Fruit fly (Drosophila melanogaster) whole organism, embryonic: ENCODE measurements around the gene CG2278.
A peak's percentile ranks its signal among the peaks of the same experiment; 100 is the strongest.

ENCODE experiments used
- ATbp ChIP-seq: fragments of 200-800 bp; sonication (Bioruptor generic); optimal IDR thresholded peaks from 2 replicates; lab custom pipeline; 2017; ENCODE audit warnings: missing biosample characterization, mild to moderate bottlenecking, missing genetic modification characterization, missing genetic modification reagents
- CG1024 ChIP-seq: fragments of 200-800 bp; sonication (Bioruptor generic); IDR thresholded peaks from 2 replicates; pipeline ENCODE4 v1.3.6; 2022; ENCODE audit warnings: missing biosample characterization, missing genetic modification characterization
- CG10267 ChIP-seq: fragments of 200-800 bp; sonication (Bioruptor generic); optimal IDR thresholded peaks from 2 replicates; lab custom pipeline; 2018; ENCODE audit warnings: missing biosample characterization, mild to moderate bottlenecking, missing genetic modification characterization, moderate library complexity
- CG10462 ChIP-seq: fragments of 200-800 bp; sonication (Bioruptor generic); optimal IDR thresholded peaks from 2 replicates; lab custom pipeline; 2016; ENCODE audit warnings: missing biosample characterization, missing genetic modification characterization
- CG11247 ChIP-seq: fragments of 200-800 bp; sonication (Bioruptor generic); IDR thresholded peaks from 2 replicates; pipeline ENCODE4 v1.3.6; 2022; ENCODE audit warnings: missing biosample characterization, missing genetic modification characterization
- CG11560 ChIP-seq: fragments of 200-800 bp; sonication (Bioruptor generic); IDR thresholded peaks from 3 replicates; pipeline ENCODE4 v1.3.6; 2022; ENCODE audit warnings: missing biosample characterization, missing genetic modification characterization
- CG12391 ChIP-seq: fragments of 200-800 bp; sonication (Bioruptor generic); optimal IDR thresholded peaks from 3 replicates; lab custom pipeline; 2018; ENCODE audit warnings: missing biosample characterization, mild to moderate bottlenecking, missing genetic modification characterization, moderate library complexity
- CG12744 ChIP-seq: fragments of 200-800 bp; sonication (Bioruptor generic); optimal IDR thresholded peaks from 2 replicates; lab custom pipeline; 2016; ENCODE audit warnings: missing biosample characterization, missing genetic modification characterization
- CG14710 ChIP-seq: fragments of 200-800 bp; sonication (Bioruptor generic); optimal IDR thresholded peaks from 3 replicates; lab custom pipeline; 2019; ENCODE audit warnings: missing biosample characterization, mild to moderate bottlenecking, missing genetic modification characterization, moderate library complexity
- CG1647 ChIP-seq: fragments of 200-800 bp; sonication (Bioruptor generic); optimal IDR thresholded peaks from 3 replicates; lab custom pipeline; 2016; ENCODE audit warnings: missing biosample characterization, missing genetic modification characterization
- CG18262 ChIP-seq: fragments of 200-800 bp; optimal IDR thresholded peaks from 3 replicates; lab custom pipeline; 2019; ENCODE audit warnings: missing biosample characterization, mild to moderate bottlenecking, missing genetic modification characterization, moderate library complexity
- CG31388 ChIP-seq: fragments of 200-800 bp; sonication (Bioruptor generic); optimal IDR thresholded peaks from 2 replicates; lab custom pipeline; 2016; ENCODE audit warnings: missing biosample characterization, missing genetic modification characterization
- CG3407 ChIP-seq: fragments of 200-800 bp; sonication (Bioruptor generic); optimal IDR thresholded peaks from 2 replicates; lab custom pipeline; 2018; ENCODE audit warnings: missing biosample characterization, mild to moderate bottlenecking, missing genetic modification characterization
- CG34224 ChIP-seq: fragments of 200-800 bp; sonication (Bioruptor generic); IDR thresholded peaks from 3 replicates; pipeline ENCODE4 v1.3.6; 2022; ENCODE audit warnings: missing biosample characterization, missing genetic modification characterization; ENCODE audit not compliant: partially characterized antibody
- CG4360 ChIP-seq: fragments of 200-800 bp; sonication (Bioruptor generic); IDR thresholded peaks from 2 replicates; pipeline ENCODE4 v1.3.6; 2022; ENCODE audit warnings: missing biosample characterization, missing genetic modification characterization
- CG4730 ChIP-seq: fragments of 200-800 bp; sonication (Bioruptor generic); IDR thresholded peaks from 2 replicates; pipeline ENCODE4 v1.3.6; 2022; ENCODE audit warnings: missing biosample characterization, missing genetic modification characterization
- CG6854 ChIP-seq: fragments of 200-800 bp; sonication (Bioruptor generic); optimal IDR thresholded peaks from 3 replicates; lab custom pipeline; 2017; ENCODE audit warnings: missing biosample characterization, mild to moderate bottlenecking, missing genetic modification characterization
- CG8388 ChIP-seq: fragments of 200-800 bp; sonication (Bioruptor generic); optimal IDR thresholded peaks from 2 replicates; lab custom pipeline; 2019; ENCODE audit warnings: missing biosample characterization, mild to moderate bottlenecking, missing genetic modification characterization, moderate library complexity
- CoRest ChIP-seq: fragments of 200-800 bp; sonication (Bioruptor generic); optimal IDR thresholded peaks from 3 replicates; lab custom pipeline; 2018; ENCODE audit warnings: missing biosample characterization, mild to moderate bottlenecking, missing genetic modification characterization, moderate library complexity
- HLH4C ChIP-seq: fragments of 200-800 bp; sonication (Bioruptor generic); IDR thresholded peaks from 3 replicates; pipeline ENCODE4 v1.3.6; 2022; ENCODE audit warnings: missing biosample characterization, missing genetic modification characterization; ENCODE audit not compliant: partially characterized antibody
- Hmr ChIP-seq: fragments of 200-800 bp; sonication (Bioruptor generic); optimal IDR thresholded peaks from 3 replicates; lab custom pipeline; 2017; ENCODE audit warnings: mild to moderate bottlenecking, missing biosample characterization, missing genetic modification reagents, missing genetic modification characterization
- Med ChIP-seq: fragments of 200-800 bp; sonication (Bioruptor generic); peaks from one replicate; lab custom pipeline; 2016; ENCODE audit warnings: missing biosample characterization, missing genetic modification characterization, mild to moderate bottlenecking, inconsistent platforms, moderate library complexity
- Mrtf ChIP-seq: fragments of 200-800 bp; sonication (Bioruptor generic); IDR thresholded peaks from 3 replicates; pipeline ENCODE4 v1.3.6; 2022; ENCODE audit warnings: missing biosample characterization, missing genetic modification characterization
- NC2α ChIP-seq: fragments of 200-800 bp; sonication (Bioruptor generic); optimal IDR thresholded peaks from 2 replicates; lab custom pipeline; 2016; ENCODE audit warnings: missing biosample characterization, missing genetic modification characterization
- NC2β ChIP-seq: fragments of 200-800 bp; sonication (Bioruptor generic); optimal IDR thresholded peaks from 2 replicates; lab custom pipeline; 2016; ENCODE audit warnings: missing biosample characterization, missing genetic modification characterization
- Nf-YB ChIP-seq: fragments of 200-800 bp; sonication (Bioruptor generic); optimal IDR thresholded peaks from 3 replicates; lab custom pipeline; 2019; ENCODE audit warnings: missing biosample characterization, mild to moderate bottlenecking, missing genetic modification characterization, moderate library complexity
- Rx ChIP-seq: fragments of 200-800 bp; sonication (Bioruptor generic); IDR thresholded peaks from 2 replicates; pipeline ENCODE4 v1.3.6; 2022; ENCODE audit warnings: missing biosample characterization, missing genetic modification characterization
- Six4 ChIP-seq: fragments of 200-800 bp; sonication (Bioruptor generic); optimal IDR thresholded peaks from 2 replicates; lab custom pipeline; 2016; ENCODE audit warnings: missing biosample characterization, missing genetic modification characterization
- Sox102F ChIP-seq: fragments of 200-800 bp; sonication (Bioruptor generic); optimal IDR thresholded peaks from 2 replicates; lab custom pipeline; 2018; ENCODE audit warnings: missing biosample characterization, mild to moderate bottlenecking, missing genetic modification characterization, moderate library complexity
- Ssrp ChIP-seq: fragments of 200-800 bp; sonication (Bioruptor generic); optimal IDR thresholded peaks from 2 replicates; lab custom pipeline; 2018; ENCODE audit warnings: missing biosample characterization, mild to moderate bottlenecking, missing genetic modification characterization, moderate library complexity
- bbx ChIP-seq: fragments of 200-800 bp; sonication (Bioruptor generic); IDR thresholded peaks from 2 replicates; pipeline ENCODE4 v1.3.6; 2022; ENCODE audit warnings: missing biosample characterization, missing genetic modification characterization; ENCODE audit not compliant: partially characterized antibody
- chif ChIP-seq, 2 experiments: fragments of 200-800 bp; sonication (Bioruptor generic); optimal IDR thresholded peaks; 3 replicates each; lab custom pipeline; 2016; ENCODE audit warnings: missing biosample characterization in 2 of 2, missing genetic modification characterization in 2 of 2
- crp ChIP-seq, 2 experiments: fragments of 200-800 bp; sonication (Bioruptor generic); optimal IDR thresholded peaks; 2 replicates in 1 of 2; 3 replicates in 1 of 2; lab custom pipeline; 2017; ENCODE audit warnings: missing biosample characterization in 2 of 2, missing genetic modification characterization in 2 of 2, mild to moderate bottlenecking in 1 of 2, moderate library complexity in 1 of 2
- gem ChIP-seq: fragments of 200-800 bp; sonication (Bioruptor generic); optimal IDR thresholded peaks from 2 replicates; lab custom pipeline; 2019; ENCODE audit warnings: missing biosample characterization, mild to moderate bottlenecking, missing genetic modification characterization, moderate library complexity
- mirr ChIP-seq: fragments of 200-800 bp; sonication (Bioruptor generic); optimal IDR thresholded peaks from 3 replicates; lab custom pipeline; 2018; ENCODE audit warnings: missing biosample characterization, mild to moderate bottlenecking, missing genetic modification characterization
- nmo ChIP-seq: fragments of 200-800 bp; sonication (Bioruptor generic); optimal IDR thresholded peaks from 2 replicates; lab custom pipeline; 2018; ENCODE audit warnings: missing biosample characterization, mild to moderate bottlenecking, missing genetic modification characterization, moderate library complexity
- p53 ChIP-seq: fragments of 200-800 bp; sonication (Bioruptor generic); optimal IDR thresholded peaks from 2 replicates; lab custom pipeline; 2016; ENCODE audit warnings: missing biosample characterization, missing genetic modification characterization
- psq ChIP-seq: fragments of 200-800 bp; sonication (Bioruptor generic); optimal IDR thresholded peaks from 2 replicates; lab custom pipeline; 2017; ENCODE audit warnings: missing biosample characterization, missing genetic modification characterization
- repo ChIP-seq: fragments of 200-800 bp; sonication (Bioruptor generic); optimal IDR thresholded peaks from 2 replicates; lab custom pipeline; 2016; ENCODE audit warnings: missing biosample characterization, missing genetic modification characterization
- row ChIP-seq: fragments of 200-800 bp; sonication (Bioruptor generic); IDR thresholded peaks from 3 replicates; pipeline ENCODE4 v1.3.6; 2022; ENCODE audit warnings: missing biosample characterization, missing genetic modification characterization
- sens-2 ChIP-seq: fragments of 200-800 bp; sonication (Bioruptor generic); IDR thresholded peaks from 2 replicates; pipeline ENCODE4 v1.3.6; 2022; ENCODE audit warnings: missing biosample characterization, missing genetic modification characterization
- so ChIP-seq: fragments of 200-800 bp; sonication (Bioruptor generic); IDR thresholded peaks from 3 replicates; pipeline ENCODE4 v1.3.6; 2022; ENCODE audit warnings: missing biosample characterization, missing genetic modification characterization
- stwl ChIP-seq: fragments of 200-800 bp; sonication (Bioruptor generic); optimal IDR thresholded peaks from 3 replicates; lab custom pipeline; 2018; ENCODE audit warnings: missing biosample characterization, mild to moderate bottlenecking, missing genetic modification characterization, moderate library complexity
- tap ChIP-seq: fragments of 200-800 bp; optimal IDR thresholded peaks from 3 replicates; lab custom pipeline; 2019; ENCODE audit warnings: missing biosample characterization, mild to moderate bottlenecking, missing genetic modification characterization, moderate library complexity
- tio ChIP-seq: fragments of 200-800 bp; sonication (Bioruptor generic); optimal IDR thresholded peaks from 2 replicates; lab custom pipeline; 2017; ENCODE audit warnings: missing biosample characterization, missing genetic modification characterization, inconsistent platforms
- trem ChIP-seq: fragments of 200-800 bp; optimal IDR thresholded peaks from 3 replicates; lab custom pipeline; 2019; ENCODE audit warnings: missing biosample characterization, mild to moderate bottlenecking, missing genetic modification characterization, moderate library complexity
- ttk ChIP-seq: fragments of 200-800 bp; sonication (Bioruptor generic); IDR thresholded peaks from 2 replicates; pipeline ENCODE4 v2.1.2; 2022; ENCODE audit warnings: missing biosample characterization, missing genetic modification characterization
- usp ChIP-seq: fragments of >200 bp; optimal IDR thresholded peaks from 2 replicates; lab custom pipeline; 2017; ENCODE audit warnings: missing biosample characterization, missing genetic modification characterization
- wor ChIP-seq: fragments of 200-800 bp; sonication (Bioruptor generic); IDR thresholded peaks from 2 replicates; pipeline ENCODE4 v1.3.6; 2022; ENCODE audit warnings: missing biosample characterization, missing genetic modification characterization
- zen2 ChIP-seq: fragments of 200-800 bp; sonication (Bioruptor generic); IDR thresholded peaks from 3 replicates; pipeline ENCODE4 v1.3.6; 2022; ENCODE audit warnings: missing biosample characterization, missing genetic modification characterization; ENCODE audit not compliant: partially characterized antibody

Gene CG2278

dm6 chrX:8122834-8123233 lies 47.2 kb downstream of the CG2278 start (continued):
- TF ChIP-seq bbx (GFP tag; lab: Robert Waterston, UW) (no peak), NC2α (GFP tag; lab: Kevin White, UChicago) (no peak), CG11560 (no peak), CG8388 (GFP tag; lab: Kevin White, UChicago) (peak; percentile 21), CG12744 (GFP tag; lab: Kevin White, UChicago) (no peak), trem (tag; lab: Kevin White, UChicago) (peak; percentile 11), Med (GFP tag; lab: Kevin White, UChicago) (peak; percentile 29), psq (GFP tag; lab: Kevin White, UChicago) (no peak), Ssrp (tag; lab: Kevin White, UChicago) (peak; percentile 32), CG10267 (tag; lab: Kevin White, UChicago) (peak; percentile 21), usp (GFP tag; lab: Kevin White, UChicago) (no peak), stwl (tag; lab: Kevin White, UChicago) (no peak), Nf-YB (GFP tag; lab: Kevin White, UChicago) (no peak), mirr (GFP tag; lab: Kevin White, UChicago) (no peak), wor (no peak), CoRest (tag; lab: Kevin White, UChicago) (peak; percentile 6), CG6854 (no peak), CG3407 (GFP tag; lab: Kevin White, UChicago) (peak; percentile 3), CG34224 (GFP tag; lab: Robert Waterston, UW) (no peak), ATbp (GFP tag; lab: Kevin White, UChicago) (peak; percentile 11), Mrtf (GFP tag; lab: Robert Waterston, UW) (no peak), tio (GFP tag; lab: Kevin White, UChicago) (no peak), Rx (GFP tag; lab: Robert Waterston, UW) (no peak), p53 (no peak), chif (GFP tag; optimal IDR thresholded peaks at IDR 0.05; lab: Kevin White, UChicago) (peak in 1 of 2 experiments; percentile 5), nmo (GFP tag; lab: Kevin White, UChicago) (peak; percentile 60), zen2 (GFP tag; lab: Robert Waterston, UW) (no peak), NC2β (GFP tag; lab: Kevin White, UChicago) (no peak), gem (tag; lab: Kevin White, UChicago) (peak; percentile 35), Sox102F (GFP tag; lab: Kevin White, UChicago) (peak; percentile 16), CG31388 (GFP tag; lab: Kevin White, UChicago) (no peak), CG12391 (tag; lab: Kevin White, UChicago) (peak; percentile 0), Hmr (GFP tag; lab: Kevin White, UChicago) (no peak), HLH4C (GFP tag; lab: Robert Waterston, UW) (no peak), crp (GFP tag; optimal IDR thresholded peaks at IDR 0.05; lab: Kevin White, UChicago) (no peak), CG11247 (no peak), ttk (no peak), tap (tag; lab: Kevin White, UChicago) (no peak), so (GFP tag; lab: Robert Waterston, UW) (no peak), Six4 (GFP tag; lab: Kevin White, UChicago) (no peak), CG18262 (tag; lab: Kevin White, UChicago) (peak; percentile 56), CG1024 (GFP tag; lab: Robert Waterston, UW) (no peak), repo (GFP tag; lab: Kevin White, UChicago) (no peak), sens-2 (GFP tag; lab: Robert Waterston, UW) (no peak), row (GFP tag; lab: Robert Waterston, UW) (peak; percentile 21; the same call in 1 of the 3 replicates), CG4730 (no peak), CG4360 (GFP tag; lab: Robert Waterston, UW) (no peak), CG14710 (tag; lab: Kevin White, UChicago) (peak; percentile 48), CG10462 (no peak), CG1647 (GFP tag; lab: Kevin White, UChicago) (no peak)
